Worm (Caenorhabditis elegans) whole organism, midembryonic: ENCODE data around the gene W02A2.5.

Source experiments
- klf-2 ChIP-seq: fragments of 200-800 bp; sonication (Bioruptor generic); conservative IDR thresholded peaks from 2 replicates; pipeline ENCODE4 v1.3.6; 2022; ENCODE audit warnings: missing genetic modification reagents, missing genetic modification characterization, missing compliant biosample characterization
- med-1 ChIP-seq: sonication (generic microtip); optimal IDR thresholded peaks from 2 replicates; lab custom pipeline; 2017; ENCODE audit warnings: missing genetic modification characterization, mild to moderate bottlenecking, missing compliant biosample characterization, antibody characterized with exemption, missing genetic modification reagents; ENCODE audit not compliant: insufficient read depth

DNA sequence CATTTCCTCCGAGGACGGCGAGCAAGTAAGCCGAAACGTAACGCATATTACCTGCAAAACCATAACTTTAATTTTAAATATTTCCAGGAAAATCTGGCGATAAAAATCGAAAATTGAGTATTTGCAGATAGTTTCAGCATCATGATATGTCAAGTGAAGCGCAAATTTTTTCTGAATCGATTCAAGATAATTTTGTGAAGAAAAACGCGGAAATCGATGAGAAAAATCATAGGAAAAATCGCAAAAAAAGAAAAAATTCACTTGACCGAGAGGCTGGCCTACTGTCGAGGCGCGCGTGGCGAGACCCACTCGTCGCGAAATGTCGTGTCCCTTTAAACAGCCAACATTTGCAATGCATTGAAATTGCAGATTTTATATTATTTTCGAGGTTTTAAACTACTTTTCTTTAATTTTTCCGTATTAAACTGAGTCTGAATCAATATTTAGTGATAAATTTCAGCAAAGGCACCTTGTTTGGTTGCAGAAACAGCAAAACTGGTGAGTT is 27.6 kb downstream of the W02A2.5 start, which contains the start of the genes rla-2, popl-7 and Y62E10A.24:
- TF ChIP-seq med-1 (GFP tag; lab: Kevin White, UChicago) (no peak), klf-2 (GFP tag; lab: Robert Waterston, UW) (no peak)
